Worm (Caenorhabditis elegans) whole organism, L2 larva: Measurements from ENCODE around the gene angl-1.

Source experiments
- C34F6.9 ChIP-seq: fragments of 150-350 bp; optimal IDR thresholded peaks from 2 replicates; lab custom pipeline; 2014; ENCODE audit warnings: missing biosample characterization, missing genetic modification characterization
- R02D3.7 ChIP-seq: fragments of 150-350 bp; optimal IDR thresholded peaks from 2 replicates; lab custom pipeline; 2014; ENCODE audit warnings: missing biosample characterization, missing genetic modification characterization
- ZK546.5 ChIP-seq: sonication (generic microtip); optimal IDR thresholded peaks from 2 replicates; lab custom pipeline; 2017; ENCODE audit warnings: missing biosample characterization, missing genetic modification characterization
- alr-1 ChIP-seq: fragments of 150-350 bp; optimal IDR thresholded peaks from 2 replicates; lab custom pipeline; 2014; ENCODE audit warnings: missing biosample characterization, missing genetic modification characterization
- aly-2 ChIP-seq: fragments of 150-350 bp; optimal IDR thresholded peaks from 2 replicates; lab custom pipeline; 2014; ENCODE audit warnings: missing biosample characterization, missing genetic modification characterization
- ama-1 ChIP-seq: fragments of 150-350 bp; optimal IDR thresholded peaks from 2 replicates; lab custom pipeline; 2018; ENCODE audit warnings: inconsistent platforms
- blmp-1 ChIP-seq: sonication (generic microtip); optimal IDR thresholded peaks from 2 replicates; lab custom pipeline; 2017; ENCODE audit warnings: missing genetic modification characterization, mild to moderate bottlenecking, missing compliant biosample characterization, antibody characterized with exemption, moderate library complexity; ENCODE audit not compliant: insufficient read depth
- ceh-16 ChIP-seq: fragments of 150-350 bp; optimal IDR thresholded peaks from 2 replicates; lab custom pipeline; 2014; ENCODE audit warnings: missing biosample characterization, missing genetic modification characterization
- ceh-82 ChIP-seq: fragments of 150-350 bp; optimal IDR thresholded peaks from 2 replicates; lab custom pipeline; 2014; ENCODE audit warnings: missing biosample characterization, missing genetic modification characterization
- crh-2 ChIP-seq: sonication (generic microtip); optimal IDR thresholded peaks from 2 replicates; lab custom pipeline; 2017; ENCODE audit warnings: missing biosample characterization, missing genetic modification characterization
- dmd-4 ChIP-seq: sonication (generic microtip); optimal IDR thresholded peaks from 2 replicates; lab custom pipeline; 2017; ENCODE audit warnings: missing biosample characterization, missing genetic modification characterization
- egl-27 ChIP-seq: sonication (generic microtip); optimal IDR thresholded peaks from 3 replicates; lab custom pipeline; 2017; ENCODE audit warnings: missing biosample characterization, missing genetic modification reagents, missing genetic modification characterization
- elt-1 ChIP-seq: fragments of 150-350 bp; optimal IDR thresholded peaks from 2 replicates; lab custom pipeline; 2014; ENCODE audit warnings: missing biosample characterization, missing genetic modification characterization
- elt-3 ChIP-seq: sonication (generic microtip); optimal IDR thresholded peaks from 2 replicates; lab custom pipeline; 2017; ENCODE audit warnings: missing biosample characterization, missing genetic modification characterization
- fos-1 ChIP-seq: fragments of 150-350 bp; optimal IDR thresholded peaks from 2 replicates; lab custom pipeline; 2014; ENCODE audit warnings: missing biosample characterization, missing genetic modification characterization
- gmeb-1 ChIP-seq: fragments of 150-350 bp; optimal IDR thresholded peaks from 2 replicates; lab custom pipeline; 2014; ENCODE audit warnings: missing biosample characterization, missing genetic modification characterization
- lin-11 ChIP-seq: fragments of 150-350 bp; sonication (generic microtip); optimal IDR thresholded peaks from 2 replicates; lab custom pipeline; 2014; ENCODE audit warnings: missing biosample characterization, missing genetic modification characterization, inconsistent platforms, mixed read lengths
- lin-13 ChIP-seq: fragments of 150-350 bp; optimal IDR thresholded peaks from 2 replicates; lab custom pipeline; 2014; ENCODE audit warnings: missing biosample characterization, missing genetic modification reagents, missing genetic modification characterization
- lin-39 ChIP-seq: fragments of 150-350 bp; optimal IDR thresholded peaks from 2 replicates; lab custom pipeline; 2014; ENCODE audit warnings: missing biosample characterization, missing genetic modification reagents, missing genetic modification characterization
- lsy-2 ChIP-seq, 2 experiments: fragments of 150-350 bp in 1 of 2; sonication (generic microtip) in 1 of 2; optimal IDR thresholded peaks; 2 replicates each; lab custom pipeline; 2014 to 2017; ENCODE audit warnings: missing biosample characterization in 2 of 2, missing genetic modification characterization in 2 of 2
- mdl-1 ChIP-seq, 2 experiments: fragments of 150-350 bp in 1 of 2; sonication (generic microtip) in 1 of 2; optimal IDR thresholded peaks; 2 replicates each; lab custom pipeline; 2017; ENCODE audit warnings: missing biosample characterization in 2 of 2, missing genetic modification characterization in 2 of 2
- nhr-10 ChIP-seq: sonication (generic microtip); optimal IDR thresholded peaks from 2 replicates; lab custom pipeline; 2017; ENCODE audit warnings: missing biosample characterization, missing genetic modification characterization
- nhr-11 ChIP-seq: fragments of 150-350 bp; optimal IDR thresholded peaks from 2 replicates; lab custom pipeline; 2014; ENCODE audit warnings: missing biosample characterization, missing genetic modification characterization
- nhr-21 ChIP-seq: fragments of 150-350 bp; optimal IDR thresholded peaks from 2 replicates; lab custom pipeline; 2014; ENCODE audit warnings: missing biosample characterization, missing genetic modification characterization
- nhr-23 ChIP-seq: fragments of 150-350 bp; optimal IDR thresholded peaks from 2 replicates; lab custom pipeline; 2014; ENCODE audit warnings: missing biosample characterization, missing genetic modification reagents, missing genetic modification characterization
- nhr-25 ChIP-seq: fragments of 150-350 bp; sonication (generic microtip); optimal IDR thresholded peaks from 3 replicates; lab custom pipeline; 2014; ENCODE audit warnings: missing biosample characterization, missing genetic modification characterization
- nhr-6 ChIP-seq: fragments of 150-350 bp; optimal IDR thresholded peaks from 2 replicates; lab custom pipeline; 2014; ENCODE audit warnings: missing biosample characterization, missing genetic modification characterization
- peb-1 ChIP-seq: fragments of 150-350 bp; optimal IDR thresholded peaks from 2 replicates; lab custom pipeline; 2014; ENCODE audit warnings: missing biosample characterization, missing genetic modification characterization
- sem-4 ChIP-seq: fragments of 150-350 bp; optimal IDR thresholded peaks from 2 replicates; lab custom pipeline; 2014; ENCODE audit warnings: missing biosample characterization, missing genetic modification reagents, missing genetic modification characterization
- skn-1 ChIP-seq: sonication (generic microtip); optimal IDR thresholded peaks from 2 replicates; lab custom pipeline; 2017; ENCODE audit warnings: missing biosample characterization, missing genetic modification characterization
- sma-3 ChIP-seq: sonication (generic microtip); optimal IDR thresholded peaks from 2 replicates; lab custom pipeline; 2016; ENCODE audit warnings: missing genetic modification reagents, missing genetic modification characterization, missing compliant biosample characterization
- snpc-4 ChIP-seq: fragments of 150-350 bp; optimal IDR thresholded peaks from 2 replicates; lab custom pipeline; 2014; ENCODE audit warnings: missing biosample characterization, missing genetic modification characterization
- unc-55 ChIP-seq: fragments of 150-350 bp; sonication (generic microtip); optimal IDR thresholded peaks from 3 replicates; lab custom pipeline; 2014; ENCODE audit warnings: missing biosample characterization, missing genetic modification reagents, missing genetic modification characterization
- unc-62 ChIP-seq: fragments of 150-350 bp; optimal IDR thresholded peaks from 2 replicates; lab custom pipeline; 2014; ENCODE audit warnings: missing biosample characterization, missing genetic modification reagents, missing genetic modification characterization
- zag-1 ChIP-seq: fragments of 150-350 bp; optimal IDR thresholded peaks from 2 replicates; lab custom pipeline; 2014; ENCODE audit warnings: missing biosample characterization, missing genetic modification characterization
- ztf-1 ChIP-seq: fragments of 200-800 bp; sonication (Bioruptor generic); conservative IDR thresholded peaks from 2 replicates; pipeline ENCODE4 v1.3.6; 2022; ENCODE audit warnings: missing genetic modification characterization, missing compliant biosample characterization
- ztf-11 ChIP-seq: sonication (generic microtip); optimal IDR thresholded peaks from 2 replicates; lab custom pipeline; 2017; ENCODE audit warnings: missing biosample characterization, missing genetic modification characterization
- ztf-4 ChIP-seq: fragments of 150-350 bp; optimal IDR thresholded peaks from 2 replicates; lab custom pipeline; 2014; ENCODE audit warnings: missing biosample characterization, missing genetic modification characterization

angl-1 gene

ce11 chrV:2703299-2703698 lies 50.4 kb downstream of the angl-1 start:
- TF ChIP-seq ztf-1 (no peak), sma-3 (GFP tag; lab: Kevin White, UChicago) (no peak), ztf-11 (tag; lab: Kevin White, UChicago) (no peak), lsy-2 (tag; optimal IDR thresholded peaks at IDR 0.05; lab: Kevin White, UChicago) (no peak), nhr-21 (no peak), lin-11 (tag; lab: Kevin White, UChicago) (no peak), crh-2 (tag; lab: Kevin White, UChicago) (no peak), lin-13 (GFP tag; lab: Kevin White, UChicago) (no peak), ztf-4 (tag; lab: Kevin White, UChicago) (no peak), ZK546.5 (tag; lab: Kevin White, UChicago) (no peak), elt-3 (tag; lab: Kevin White, UChicago) (no peak), blmp-1 (tag; lab: Kevin White, UChicago) (no peak), ama-1 (lab: Kevin White, UChicago) (no peak), mdl-1 (tag; optimal IDR thresholded peaks at IDR 0.05; lab: Kevin White, UChicago) (no peak), ceh-16 (tag; lab: Kevin White, UChicago) (no peak), nhr-11 (tag; lab: Kevin White, UChicago) (no peak), ceh-82 (tag; lab: Kevin White, UChicago) (no peak), elt-1 (tag; lab: Kevin White, UChicago) (no peak)

ce11 chrV:2706379-2706778 lies 53.5 kb downstream of the angl-1 start:
- TF ChIP-seq crh-2 (tag; lab: Kevin White, UChicago), result no peak
- TF ChIP-seq egl-27 (tag; lab: Kevin White, UChicago), result no peak
- no peak for TF ChIP-seq unc-55 (GFP tag; lab: Kevin White, UChicago)
- no peak for TF ChIP-seq alr-1 (tag; lab: Kevin White, UChicago)
- TF ChIP-seq fos-1 (tag; lab: Kevin White, UChicago), result no peak
- no peak for TF ChIP-seq nhr-10 (tag; lab: Kevin White, UChicago)
- TF ChIP-seq mdl-1 (tag; optimal IDR thresholded peaks at IDR 0.05; lab: Kevin White, UChicago), result no peak
- TF ChIP-seq skn-1 (tag; lab: Kevin White, UChicago), result no peak
- TF ChIP-seq sem-4 (tag; lab: Kevin White, UChicago), result no peak
- no peak for TF ChIP-seq lin-13 (GFP tag; lab: Kevin White, UChicago)
- no peak for TF ChIP-seq dmd-4 (tag; lab: Kevin White, UChicago)
- no peak for TF ChIP-seq nhr-6 (tag; lab: Kevin White, UChicago)
- no peak for TF ChIP-seq nhr-25
- no peak for TF ChIP-seq ZK546.5 (tag; lab: Kevin White, UChicago)
- no peak for TF ChIP-seq ceh-82 (tag; lab: Kevin White, UChicago)
- TF ChIP-seq blmp-1 (tag; lab: Kevin White, UChicago), result no peak
- no peak for TF ChIP-seq lin-39
- no peak for TF ChIP-seq elt-3 (tag; lab: Kevin White, UChicago)
- TF ChIP-seq gmeb-1 (tag; lab: Kevin White, UChicago), result no peak

ce11 chrV:2710192-2710591 lies 57.3 kb downstream of the angl-1 start:
- no peak for TF ChIP-seq lsy-2 (tag; optimal IDR thresholded peaks at IDR 0.05; lab: Kevin White, UChicago)
- no peak for TF ChIP-seq peb-1 (tag; lab: Kevin White, UChicago)
- TF ChIP-seq ztf-11 (tag; lab: Kevin White, UChicago), result no peak
- TF ChIP-seq elt-1 (tag; lab: Kevin White, UChicago), result no peak
- TF ChIP-seq snpc-4, result no peak
- TF ChIP-seq ztf-4 (tag; lab: Kevin White, UChicago), result no peak
- no peak for TF ChIP-seq R02D3.7 (tag; lab: Kevin White, UChicago)
- TF ChIP-seq nhr-10 (tag; lab: Kevin White, UChicago), result no peak
- no peak for TF ChIP-seq C34F6.9 (tag; lab: Kevin White, UChicago)
- no peak for TF ChIP-seq nhr-23
- no peak for TF ChIP-seq aly-2
- no peak for TF ChIP-seq nhr-25
- TF ChIP-seq unc-62 (GFP tag; lab: Kevin White, UChicago), result no peak
- TF ChIP-seq lin-39, result no peak
- no peak for TF ChIP-seq sem-4 (tag; lab: Kevin White, UChicago)
- TF ChIP-seq lin-13 (GFP tag; lab: Kevin White, UChicago), result no peak
- no peak for TF ChIP-seq zag-1 (tag; lab: Kevin White, UChicago)
- TF ChIP-seq unc-55 (GFP tag; lab: Kevin White, UChicago), result no peak
- no peak for TF ChIP-seq mdl-1 (tag; optimal IDR thresholded peaks at IDR 0.05; lab: Kevin White, UChicago)
